Fruit fly (Drosophila melanogaster) whole organism: Measurements from ENCODE around the gene drn.

Experiments
- CG8478 ChIP-seq: fragments of >200 bp; optimal IDR thresholded peaks from 2 replicates; lab custom pipeline; 2018; ENCODE audit warnings: inconsistent platforms
- pan ChIP-seq: fragments of >200 bp; optimal IDR thresholded peaks from 2 replicates; lab custom pipeline; 2017

dm6 chr3R:9345904-9346303 is 5.9 kb downstream of the drn start:
- TF ChIP-seq pan, result no peak
- TF ChIP-seq CG8478 (lab: Kevin White, UChicago), result no peak
